Worm (Caenorhabditis elegans) whole organism, L4 larva: ENCODE results near the gene ncx-10.

Source experiments
- ama-1 ChIP-seq: fragments of 150-350 bp; optimal IDR thresholded peaks from 2 replicates; lab custom pipeline; 2014; ENCODE audit warnings: inconsistent platforms, mixed read lengths
- lin-13 ChIP-seq: fragments of 150-350 bp; optimal IDR thresholded peaks from 2 replicates; lab custom pipeline; 2014; ENCODE audit warnings: missing biosample characterization, missing genetic modification reagents, missing genetic modification characterization
- nhr-11 ChIP-seq: fragments of 150-350 bp; optimal IDR thresholded peaks from 2 replicates; lab custom pipeline; 2014; ENCODE audit warnings: missing biosample characterization, missing genetic modification characterization
- nhr-237 ChIP-seq: sonication (generic microtip); optimal IDR thresholded peaks from 2 replicates; lab custom pipeline; 2017; ENCODE audit warnings: missing biosample characterization, missing genetic modification characterization
- nhr-76 ChIP-seq: fragments of 150-350 bp; optimal IDR thresholded peaks from 2 replicates; lab custom pipeline; 2014; ENCODE audit warnings: missing biosample characterization, missing genetic modification characterization
- rbr-2 ChIP-seq: sonication (generic microtip); optimal IDR thresholded peaks from 2 replicates; lab custom pipeline; 2016; ENCODE audit warnings: missing genotype, missing genetic modification characterization, missing compliant biosample characterization
- unc-39 ChIP-seq: sonication (generic microtip); optimal IDR thresholded peaks from 2 replicates; lab custom pipeline; 2017; ENCODE audit warnings: missing biosample characterization, missing genetic modification characterization

DNA sequence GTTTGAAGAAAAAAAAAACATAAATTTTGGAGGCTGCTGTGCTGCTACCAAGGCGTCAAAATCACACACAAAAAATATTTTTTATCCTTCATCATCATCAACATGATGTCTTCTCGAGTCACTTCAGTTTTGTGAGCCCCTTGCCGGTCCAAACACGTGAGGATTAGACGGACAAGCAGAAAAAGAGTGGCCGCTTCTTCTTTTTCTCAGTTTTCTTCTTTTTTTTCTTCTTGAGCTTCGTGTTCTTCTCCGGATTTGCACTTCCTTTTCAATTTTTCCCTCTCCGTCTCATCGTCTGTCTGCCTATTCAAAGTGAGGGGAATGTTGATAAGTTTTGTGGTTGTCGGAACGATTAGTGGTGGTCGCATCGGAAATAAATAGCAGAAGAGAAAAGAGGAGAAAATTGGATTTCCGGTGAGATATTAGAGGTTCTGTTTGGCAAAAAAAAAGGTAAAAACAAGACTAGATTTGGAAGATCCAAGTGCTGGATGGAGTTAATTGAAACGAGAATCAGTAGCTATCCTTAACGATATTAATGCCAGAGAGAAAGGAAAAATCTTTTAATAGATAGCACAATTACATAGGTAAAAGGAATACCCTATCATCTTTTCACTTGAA lies 47.6 kb upstream of the ncx-10 start:
- no peak for TF ChIP-seq nhr-237
- no peak for TF ChIP-seq lin-13 (GFP tag; lab: Kevin White, UChicago)
- no peak for TF ChIP-seq nhr-76
- peak; percentile 29 for TF ChIP-seq nhr-11 (tag; lab: Kevin White, UChicago)
- TF ChIP-seq unc-39 (tag; lab: Kevin White, UChicago): no peak
- peak; percentile 60 for TF ChIP-seq rbr-2
- TF ChIP-seq ama-1: no peak
